Worm (Caenorhabditis elegans): Measurements from ENCODE around the gene F02E11.4.

F02E11.4 gene

ce11 chrII:3230422-3230821, 47.2 kb downstream of the F02E11.4 start, which contains the start of gene srh-297:
Gene srh-297 (minus strand): TSS chrII:3230522.
- TF ChIP-seq attf-5 (GFP tag; optimal IDR thresholded peaks at IDR 0.05) (no peak), mcd-1 (GFP tag; IDR thresholded peaks at IDR 0.05) (no peak), dpl-1 (GFP tag; optimal IDR thresholded peaks at IDR 0.05) (no peak), ceh-91 (GFP tag; IDR thresholded peaks at IDR 0.05) (no peak), rec-8 (tag; optimal IDR thresholded peaks at IDR 0.05) (no peak), B0261.1 (tag; optimal IDR thresholded peaks at IDR 0.05) (no peak), snpc-1.3 (tag; optimal IDR thresholded peaks at IDR 0.05; ENCODE audit: insufficient read depth) (no peak), hsf-1 (GFP tag; IDR thresholded peaks at IDR 0.05) (no peak), F57A8.1 (GFP tag; optimal IDR thresholded peaks at IDR 0.05) (no peak)

All from whole organism, young adult.